Worm (Caenorhabditis elegans) whole organism, L4 larva: ENCODE data around the gene inx-3.

Source experiments
- F26F4.8 ChIP-seq: fragments of 200-800 bp; sonication (Bioruptor generic); conservative IDR thresholded peaks from 2 replicates; pipeline ENCODE4 v1.3.6; 2022; ENCODE audit warnings: missing genetic modification characterization, missing compliant biosample characterization
- R02D3.7 ChIP-seq: fragments of 150-350 bp; sonication (generic microtip); optimal IDR thresholded peaks from 3 replicates; lab custom pipeline; 2014; ENCODE audit warnings: missing biosample characterization, missing genetic modification characterization
- T20F7.1 ChIP-seq: fragments of 200-800 bp; sonication (Bioruptor generic); optimal IDR thresholded peaks from 2 replicates; lab custom pipeline; 2018; ENCODE audit warnings: mild to moderate bottlenecking, missing genetic modification characterization, missing compliant biosample characterization
- Y105C5A.15 ChIP-seq: fragments of 200-800 bp; sonication (Bioruptor generic); IDR thresholded peaks from 2 replicates; pipeline ENCODE4 v1.3.6; 2022; ENCODE audit warnings: missing genetic modification characterization, missing compliant biosample characterization
- Y5F2A.4 ChIP-seq: fragments of 200-800 bp; sonication (Bioruptor generic); optimal IDR thresholded peaks from 2 replicates; lab custom pipeline; 2018; ENCODE audit warnings: mild to moderate bottlenecking, missing genetic modification characterization, missing compliant biosample characterization
- aha-1 ChIP-seq: fragments of 150-350 bp; peaks from one replicate; lab custom pipeline; 2014; ENCODE audit warnings: missing biosample characterization, missing genetic modification characterization
- ceh-44 ChIP-seq: fragments of 200-800 bp; sonication (Bioruptor generic); IDR thresholded peaks from 2 replicates; pipeline ENCODE4 v1.3.6; 2022; ENCODE audit warnings: missing genetic modification reagents, missing genetic modification characterization, missing compliant biosample characterization
- ceh-62 ChIP-seq: sonication (generic microtip); optimal IDR thresholded peaks from 2 replicates; lab custom pipeline; 2017; ENCODE audit warnings: missing biosample characterization, missing genetic modification characterization
- daf-12 ChIP-seq: fragments of 150-350 bp; optimal IDR thresholded peaks from 2 replicates; lab custom pipeline; 2014; ENCODE audit warnings: missing biosample characterization, missing genetic modification reagents, missing genetic modification characterization
- daf-19 ChIP-seq: fragments of 200-800 bp; sonication (Bioruptor generic); conservative IDR thresholded peaks from 2 replicates; pipeline ENCODE4 v1.3.6; 2022; ENCODE audit warnings: missing genetic modification characterization, missing compliant biosample characterization
- daf-8 ChIP-seq: fragments of 200-800 bp; sonication (Bioruptor generic); IDR thresholded peaks from 2 replicates; pipeline ENCODE4 v1.3.6; 2022; ENCODE audit warnings: missing genetic modification characterization, missing compliant biosample characterization
- dmd-9 ChIP-seq: fragments of 200-800 bp; sonication (Bioruptor generic); IDR thresholded peaks from 2 replicates; pipeline ENCODE4 v1.3.6; 2022; ENCODE audit warnings: missing genetic modification reagents, missing genetic modification characterization, missing compliant biosample characterization
- fos-1 ChIP-seq: fragments of 150-350 bp; optimal IDR thresholded peaks from 2 replicates; lab custom pipeline; 2014; ENCODE audit warnings: missing biosample characterization, missing genetic modification characterization
- hmg-1.1 ChIP-seq: fragments of 200-800 bp; sonication (Bioruptor generic); IDR thresholded peaks from 2 replicates; pipeline ENCODE4 v1.3.6; 2022; ENCODE audit warnings: missing genetic modification reagents, missing genetic modification characterization, missing compliant biosample characterization
- lin-1 ChIP-seq: fragments of 200-800 bp; sonication (Bioruptor generic); IDR thresholded peaks from 2 replicates; pipeline ENCODE4 v1.3.6; 2022; ENCODE audit warnings: missing genetic modification reagents, missing genetic modification characterization, missing compliant biosample characterization
- nhr-11 ChIP-seq: fragments of 150-350 bp; optimal IDR thresholded peaks from 2 replicates; lab custom pipeline; 2014; ENCODE audit warnings: missing biosample characterization, missing genetic modification characterization
- nhr-28 ChIP-seq: fragments of 150-350 bp; optimal IDR thresholded peaks from 2 replicates; lab custom pipeline; 2014; ENCODE audit warnings: missing biosample characterization, missing genetic modification characterization
- nhr-48 ChIP-seq: sonication (generic microtip); optimal IDR thresholded peaks from 2 replicates; lab custom pipeline; 2016; ENCODE audit warnings: mild to moderate bottlenecking, missing genetic modification characterization, missing compliant biosample characterization
- nhr-6 ChIP-seq: fragments of 150-350 bp; optimal IDR thresholded peaks from 2 replicates; lab custom pipeline; 2014; ENCODE audit warnings: missing biosample characterization, missing genetic modification characterization
- pha-4 ChIP-seq, 2 experiments: fragments of 150-350 bp in 1 of 2; fragments of 200-800 bp in 1 of 2; sonication (Bioruptor generic) in 1 of 2; IDR thresholded peaks in 1 of 2; optimal IDR thresholded peaks in 1 of 2; 2 replicates each; pipeline versions ENCODE4 v1.3.6 to Lab custom; 2014 to 2022; ENCODE audit warnings: missing genetic modification characterization in 2 of 2, missing genetic modification reagents in 2 of 2, missing biosample characterization in 1 of 2, missing compliant biosample characterization in 1 of 2
- rbr-2 ChIP-seq: sonication (generic microtip); optimal IDR thresholded peaks from 2 replicates; lab custom pipeline; 2016; ENCODE audit warnings: missing genotype, missing genetic modification characterization, missing compliant biosample characterization
- saeg-2 ChIP-seq: fragments of 200-800 bp; sonication (Bioruptor generic); IDR thresholded peaks from 2 replicates; pipeline ENCODE4 v1.3.6; 2022; ENCODE audit warnings: missing genetic modification reagents, missing genetic modification characterization, missing compliant biosample characterization
- skn-1 ChIP-seq: fragments of 150-350 bp; optimal IDR thresholded peaks from 2 replicates; lab custom pipeline; 2014; ENCODE audit warnings: missing biosample characterization, missing genetic modification characterization
- snpc-4 ChIP-seq: fragments of 150-350 bp; optimal IDR thresholded peaks from 2 replicates; lab custom pipeline; 2014; ENCODE audit warnings: missing biosample characterization, missing genetic modification characterization
- spr-1 ChIP-seq: sonication (generic microtip); optimal IDR thresholded peaks from 2 replicates; lab custom pipeline; 2016; ENCODE audit warnings: mild to moderate bottlenecking, missing genetic modification characterization, missing compliant biosample characterization
- spr-3 ChIP-seq: fragments of 200-800 bp; sonication (Bioruptor generic); optimal IDR thresholded peaks from 2 replicates; lab custom pipeline; 2018; ENCODE audit warnings: mild to moderate bottlenecking, missing genetic modification characterization, missing compliant biosample characterization
- unc-39 ChIP-seq: sonication (generic microtip); optimal IDR thresholded peaks from 2 replicates; lab custom pipeline; 2017; ENCODE audit warnings: missing biosample characterization, missing genetic modification characterization
- unc-62 ChIP-seq, 3 experiments: fragments of 150-350 bp in 1 of 3; sonication (generic microtip); optimal IDR thresholded peaks in 2 of 3; peaks in 1 of 3; 1 replicate in 1 of 3; 2 replicates in 2 of 3; lab custom pipeline; 2014 to 2017; ENCODE audit warnings: missing biosample characterization in 3 of 3, missing genetic modification characterization in 3 of 3, missing genetic modification reagents in 3 of 3, missing genotype in 1 of 3
- vab-7 ChIP-seq: fragments of 200-800 bp; sonication (Bioruptor generic); IDR thresholded peaks from 2 replicates; pipeline ENCODE4 v1.3.6; 2022; ENCODE audit warnings: missing genetic modification reagents, missing genetic modification characterization, missing compliant biosample characterization
- zag-1 ChIP-seq: fragments of 150-350 bp; optimal IDR thresholded peaks from 2 replicates; lab custom pipeline; 2014; ENCODE audit warnings: missing biosample characterization, missing genetic modification characterization
- ztf-7 ChIP-seq: fragments of 150-350 bp; optimal IDR thresholded peaks from 2 replicates; lab custom pipeline; 2014; ENCODE audit warnings: missing biosample characterization, missing genetic modification characterization

The inx-3 gene

ce11 chrX:5992770-5993169, 3.2 kb upstream of the inx-3 start, which contains the start of gene F22F4.5:
TSS of gene F22F4.5 (minus strand) at chrX:5992870.
- no peak for TF ChIP-seq fos-1 (tag; lab: Kevin White, UChicago)
- TF ChIP-seq spr-1 (tag; lab: Kevin White, UChicago): no peak
- no peak for TF ChIP-seq daf-12 (tag; lab: Kevin White, UChicago)
- no peak for TF ChIP-seq rbr-2
- TF ChIP-seq Y105C5A.15 (GFP tag; lab: Robert Waterston, UW): no peak
- TF ChIP-seq hmg-1.1 (GFP tag; lab: Robert Waterston, UW): no peak
- no peak for TF ChIP-seq unc-39 (tag; lab: Kevin White, UChicago)
- TF ChIP-seq vab-7: no peak
- no peak for TF ChIP-seq saeg-2 (GFP tag; lab: Robert Waterston, UW)
- TF ChIP-seq daf-19: no peak
- TF ChIP-seq snpc-4: no peak
- TF ChIP-seq lin-1 (GFP tag; lab: Robert Waterston, UW): no peak
- TF ChIP-seq, all 104 proteins: peak for 0

ce11 chrX:5994004-5994403, 2.0 kb upstream of the inx-3 start:
- TF ChIP-seq ztf-7 (tag; lab: Kevin White, UChicago) (no peak), daf-8 (GFP tag; lab: Robert Waterston, UW) (no peak), nhr-28 (tag; lab: Kevin White, UChicago) (no peak), F26F4.8 (no peak), R02D3.7 (tag; lab: Kevin White, UChicago) (no peak), spr-3 (GFP tag; lab: Kevin White, UChicago) (no peak), ceh-44 (GFP tag; lab: Robert Waterston, UW) (no peak), dmd-9 (no peak), Y5F2A.4 (GFP tag; lab: Kevin White, UChicago) (no peak), pha-4 (GFP tag; IDR thresholded peaks at IDR 0.05; lab: Robert Waterston, UW) (no peak), pha-4 (tag; optimal IDR thresholded peaks at IDR 0.05; lab: Kevin White, UChicago) (no peak), nhr-48 (tag; lab: Kevin White, UChicago) (no peak), nhr-6 (tag; lab: Kevin White, UChicago) (no peak), ceh-62 (no peak)

DNA sequence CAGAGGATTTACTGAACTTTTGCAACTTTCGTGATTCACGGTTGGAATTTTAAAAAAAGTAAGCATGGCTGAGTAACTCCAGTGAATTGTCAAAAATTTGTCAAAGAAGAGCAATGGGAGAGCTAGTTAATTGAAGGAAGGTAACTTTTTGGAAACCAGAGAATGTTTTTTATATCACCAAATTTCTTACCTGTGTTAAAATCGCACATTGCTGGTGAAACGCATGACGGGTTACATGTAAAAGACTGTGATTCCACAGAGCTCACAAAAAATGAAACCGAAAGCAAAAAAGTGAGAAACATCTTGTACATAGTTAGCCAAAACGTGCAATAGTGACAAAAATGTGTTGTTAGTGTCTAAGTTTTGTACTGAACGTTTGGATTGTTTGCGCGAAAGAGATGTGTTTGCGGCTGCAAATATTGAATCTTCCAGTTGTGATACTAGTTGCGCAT, 3.2 kb downstream of the inx-3 start, which contains the start of gene F22F4.9:
TSS of gene F22F4.9 (minus strand) at position 402 of the 452 bp plus-strand sequence.
- TF ChIP-seq unc-62 (GFP tag; optimal IDR thresholded peaks at IDR 0.05 in 1 of 2; lab: Kevin White, UChicago) (peak in 1 of 2 experiments; percentile 83), unc-62 (tag; optimal IDR thresholded peaks at IDR 0.05; lab: Kevin White, UChicago) (no peak), T20F7.1 (no peak), aha-1 (tag; lab: Kevin White, UChicago) (peak; percentile 81), R02D3.7 (tag; lab: Kevin White, UChicago) (no peak), Y105C5A.15 (GFP tag; lab: Robert Waterston, UW) (no peak)
- TF ChIP-seq, all 104 proteins: peak for 2

DNA sequence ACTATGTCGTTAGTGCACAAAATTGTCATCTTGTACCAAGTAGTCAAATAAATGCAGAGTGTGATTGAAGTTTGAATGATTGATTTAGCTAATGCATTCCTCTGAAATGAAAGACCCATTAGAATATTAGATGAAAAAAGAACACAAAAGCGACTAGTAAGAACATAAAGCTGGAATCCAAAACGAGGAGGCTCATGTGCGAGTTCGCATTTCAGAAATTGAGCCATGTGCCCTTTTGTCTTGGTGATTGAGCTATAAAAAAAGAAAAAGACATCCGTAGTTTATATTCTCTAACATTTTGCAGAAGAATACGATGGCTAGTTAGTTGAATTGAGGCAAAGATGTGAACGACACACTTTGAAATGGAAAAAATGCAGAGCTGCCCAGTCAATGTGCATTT, 5.5 kb downstream of the inx-3 start, which contains the start of gene F22F4.4:
TSS of gene F22F4.4 (minus strand) at position 101 of the 400 bp plus-strand sequence.
- TF ChIP-seq unc-62 (GFP tag; optimal IDR thresholded peaks at IDR 0.05 in 1 of 2; lab: Kevin White, UChicago): peak in 1 of 2 experiments; percentile 21
- no peak for TF ChIP-seq unc-62 (tag; optimal IDR thresholded peaks at IDR 0.05; lab: Kevin White, UChicago)
- TF ChIP-seq skn-1 (tag; lab: Kevin White, UChicago): no peak
- TF ChIP-seq, all 104 proteins: peak for 1

- no peak for TF ChIP-seq zag-1
- TF ChIP-seq unc-62 (GFP tag; optimal IDR thresholded peaks at IDR 0.05 in 1 of 2; lab: Kevin White, UChicago): peak in 1 of 2 experiments; percentile 91
- TF ChIP-seq unc-62 (tag; optimal IDR thresholded peaks at IDR 0.05; lab: Kevin White, UChicago): no peak
- no peak for TF ChIP-seq nhr-11 (tag; lab: Kevin White, UChicago)
- TF ChIP-seq, all 104 proteins: peak for 1
These were observed 6.5 kb downstream of the inx-3 start for ce11 chrX:6002479-6002878.

ce11 chrX:6003853-6004252, 7.9 kb downstream of the inx-3 start, which contains the start of gene sups-1:
TSS of gene sups-1 (plus strand) at chrX:6004153.
- no peak for TF ChIP-seq ceh-62
